Fruit fly (Drosophila melanogaster) whole organism, embryonic: ENCODE results near the gene Lst8.

ENCODE experiments used
- Adf1 ChIP-seq: fragments of 200-800 bp; sonication (Bioruptor generic); IDR thresholded peaks from 2 replicates; pipeline ENCODE4 v1.3.6; 2022; ENCODE audit warnings: missing biosample characterization, missing genetic modification characterization
- Atf3 ChIP-seq: fragments of 200-800 bp; sonication (Bioruptor generic); optimal IDR thresholded peaks from 3 replicates; lab custom pipeline; 2016; ENCODE audit warnings: missing biosample characterization, missing genetic modification characterization
- BEAF-32 ChIP-seq: fragments of 200-800 bp; sonication (Bioruptor generic); optimal IDR thresholded peaks from 3 replicates; lab custom pipeline; 2017; ENCODE audit warnings: missing biosample characterization, missing genetic modification characterization, mild to moderate bottlenecking, moderate library complexity, missing genetic modification reagents
- CG10147 ChIP-seq: fragments of 200-800 bp; sonication (Bioruptor generic); optimal IDR thresholded peaks from 2 replicates; lab custom pipeline; 2019; ENCODE audit warnings: missing biosample characterization, mild to moderate bottlenecking, missing genetic modification characterization, moderate library complexity
- CG12299 ChIP-seq: fragments of 200-800 bp; sonication (Bioruptor generic); optimal IDR thresholded peaks from 2 replicates; lab custom pipeline; 2018; ENCODE audit warnings: missing biosample characterization, mild to moderate bottlenecking, missing genetic modification characterization
- CG12744 ChIP-seq: fragments of 200-800 bp; sonication (Bioruptor generic); optimal IDR thresholded peaks from 2 replicates; lab custom pipeline; 2016; ENCODE audit warnings: missing biosample characterization, missing genetic modification characterization
- CG12942 ChIP-seq: fragments of 200-800 bp; sonication (Bioruptor generic); optimal IDR thresholded peaks from 3 replicates; lab custom pipeline; 2016; ENCODE audit warnings: missing biosample characterization, missing genetic modification characterization
- CG13287 ChIP-seq: fragments of 200-800 bp; sonication (Bioruptor generic); IDR thresholded peaks from 2 replicates; pipeline ENCODE4 v1.3.6; 2022; ENCODE audit warnings: missing biosample characterization, missing genetic modification characterization; ENCODE audit not compliant: partially characterized antibody
- CG13894 ChIP-seq: fragments of 200-800 bp; sonication (Bioruptor generic); optimal IDR thresholded peaks from 3 replicates; lab custom pipeline; 2018; ENCODE audit warnings: missing biosample characterization, mild to moderate bottlenecking, missing genetic modification characterization, moderate library complexity
- CG15514 ChIP-seq: fragments of 200-800 bp; sonication (Bioruptor generic); optimal IDR thresholded peaks from 3 replicates; lab custom pipeline; 2017; ENCODE audit warnings: missing biosample characterization, missing genetic modification characterization, mild to moderate bottlenecking, moderate library complexity, missing genetic modification reagents
- CG15601 ChIP-seq: fragments of 200-800 bp; sonication (Bioruptor generic); optimal IDR thresholded peaks from 3 replicates; lab custom pipeline; 2019; ENCODE audit warnings: missing biosample characterization, mild to moderate bottlenecking, missing genetic modification characterization, moderate library complexity
- CG15696 ChIP-seq: fragments of 200-800 bp; sonication (Bioruptor generic); optimal IDR thresholded peaks from 2 replicates; lab custom pipeline; 2019; ENCODE audit warnings: missing biosample characterization, mild to moderate bottlenecking, missing genetic modification characterization, moderate library complexity
- CG17612 ChIP-seq: fragments of 200-800 bp; sonication (Bioruptor generic); IDR thresholded peaks from 2 replicates; pipeline ENCODE4 v1.3.6; 2022; ENCODE audit warnings: missing biosample characterization, missing genetic modification characterization
- CG17802 ChIP-seq: fragments of 200-800 bp; sonication (Bioruptor generic); optimal IDR thresholded peaks from 2 replicates; lab custom pipeline; 2018; ENCODE audit warnings: missing biosample characterization, mild to moderate bottlenecking, missing genetic modification characterization, moderate library complexity
- CG30020 ChIP-seq: fragments of 200-800 bp; optimal IDR thresholded peaks from 2 replicates; lab custom pipeline; 2019; ENCODE audit warnings: missing biosample characterization, mild to moderate bottlenecking, missing genetic modification characterization, moderate library complexity
- CG3065 ChIP-seq: fragments of 200-800 bp; sonication (Bioruptor generic); optimal IDR thresholded peaks from 2 replicates; lab custom pipeline; 2016; ENCODE audit warnings: missing biosample characterization, missing genetic modification characterization
- CG4617 ChIP-seq: fragments of 200-800 bp; sonication (Bioruptor generic); optimal IDR thresholded peaks from 3 replicates; lab custom pipeline; 2016; ENCODE audit warnings: missing biosample characterization, missing genetic modification characterization, borderline replicate concordance
- CG7839 ChIP-seq: fragments of 200-800 bp; sonication (Bioruptor generic); optimal IDR thresholded peaks from 3 replicates; lab custom pipeline; 2018; ENCODE audit warnings: missing biosample characterization, mild to moderate bottlenecking, missing genetic modification characterization, moderate library complexity
- CG7928 ChIP-seq: fragments of 200-800 bp; sonication (Bioruptor generic); optimal IDR thresholded peaks from 2 replicates; lab custom pipeline; 2017; ENCODE audit warnings: missing biosample characterization, mild to moderate bottlenecking, missing genetic modification characterization
- CG8924 ChIP-seq: fragments of 200-800 bp; optimal IDR thresholded peaks from 3 replicates; lab custom pipeline; 2019; ENCODE audit warnings: missing biosample characterization, mild to moderate bottlenecking, missing genetic modification characterization, moderate library complexity
- CG9215 ChIP-seq: fragments of 200-800 bp; sonication (Bioruptor generic); IDR thresholded peaks from 2 replicates; pipeline ENCODE4 v1.3.6; 2022; ENCODE audit warnings: missing biosample characterization, missing genetic modification characterization
- CrebB ChIP-seq: fragments of 200-800 bp; sonication (Bioruptor generic); optimal IDR thresholded peaks from 3 replicates; lab custom pipeline; 2018; ENCODE audit warnings: missing biosample characterization, mild to moderate bottlenecking, missing genetic modification characterization
- D19A ChIP-seq: fragments of 200-800 bp; optimal IDR thresholded peaks from 3 replicates; lab custom pipeline; 2019; ENCODE audit warnings: missing biosample characterization, mild to moderate bottlenecking, missing genetic modification characterization, moderate library complexity
- Doc2 ChIP-seq: fragments of 200-800 bp; sonication (Bioruptor generic); IDR thresholded peaks from 2 replicates; pipeline ENCODE4 v1.3.6; 2022; ENCODE audit warnings: missing biosample characterization, missing genetic modification characterization
- Hey ChIP-seq: fragments of 200-800 bp; sonication (Bioruptor generic); optimal IDR thresholded peaks from 3 replicates; lab custom pipeline; 2018; ENCODE audit warnings: missing biosample characterization, mild to moderate bottlenecking, missing genetic modification characterization
- Lhr ChIP-seq: fragments of 200-800 bp; sonication (Bioruptor generic); optimal IDR thresholded peaks from 3 replicates; lab custom pipeline; 2017; ENCODE audit warnings: mild to moderate bottlenecking, missing biosample characterization, missing genetic modification reagents, missing genetic modification characterization
- Myb ChIP-seq: fragments of 200-800 bp; sonication (Bioruptor generic); optimal IDR thresholded peaks from 2 replicates; lab custom pipeline; 2016; ENCODE audit warnings: missing biosample characterization, missing genetic modification characterization
- NC2β ChIP-seq: fragments of 200-800 bp; sonication (Bioruptor generic); optimal IDR thresholded peaks from 2 replicates; lab custom pipeline; 2016; ENCODE audit warnings: missing biosample characterization, missing genetic modification characterization
- Opbp ChIP-seq: fragments of 200-800 bp; sonication (Bioruptor generic); IDR thresholded peaks from 3 replicates; pipeline ENCODE4 v1.3.6; 2022; ENCODE audit warnings: missing biosample characterization, missing genetic modification characterization; ENCODE audit not compliant: partially characterized antibody
- Poxn ChIP-seq: fragments of 200-800 bp; sonication (Bioruptor generic); IDR thresholded peaks from 2 replicates; pipeline ENCODE4 v1.3.6; 2022; ENCODE audit warnings: missing biosample characterization, missing genetic modification characterization
- Sry-β ChIP-seq: fragments of 200-800 bp; sonication (Bioruptor generic); optimal IDR thresholded peaks from 2 replicates; lab custom pipeline; 2018; ENCODE audit warnings: missing biosample characterization, mild to moderate bottlenecking, missing genetic modification characterization, moderate library complexity
- Vsx1 ChIP-seq: fragments of 200-800 bp; sonication (Bioruptor generic); optimal IDR thresholded peaks from 2 replicates; lab custom pipeline; 2017; ENCODE audit warnings: missing biosample characterization, mild to moderate bottlenecking, missing genetic modification characterization, missing genetic modification reagents
- chinmo ChIP-seq: fragments of 200-800 bp; sonication (Bioruptor generic); IDR thresholded peaks from 4 replicates; pipeline ENCODE4 v1.3.6; 2022; ENCODE audit warnings: missing biosample characterization, missing genetic modification characterization; ENCODE audit not compliant: partially characterized antibody
- chn ChIP-seq: fragments of 200-800 bp; sonication (Bioruptor generic); optimal IDR thresholded peaks from 2 replicates; lab custom pipeline; 2016; ENCODE audit warnings: missing biosample characterization, missing genetic modification characterization
- corto ChIP-seq: fragments of 200-800 bp; sonication (Bioruptor generic); optimal IDR thresholded peaks from 2 replicates; lab custom pipeline; 2016; ENCODE audit warnings: missing biosample characterization, mild to moderate bottlenecking, missing genetic modification characterization, moderate library complexity
- dati ChIP-seq: fragments of 200-800 bp; sonication (Bioruptor generic); IDR thresholded peaks from 2 replicates; pipeline ENCODE4 v1.3.6; 2022; ENCODE audit warnings: missing biosample characterization, missing genetic modification characterization
- grau ChIP-seq: fragments of 200-800 bp; optimal IDR thresholded peaks from 3 replicates; lab custom pipeline; 2019; ENCODE audit warnings: missing biosample characterization, mild to moderate bottlenecking, missing genetic modification characterization, moderate library complexity
- h ChIP-seq: fragments of >200 bp; optimal IDR thresholded peaks from 2 replicates; lab custom pipeline; 2017
- ham ChIP-seq: fragments of 200-800 bp; sonication (Bioruptor generic); IDR thresholded peaks from 2 replicates; pipeline ENCODE4 v1.3.6; 2022; ENCODE audit warnings: missing biosample characterization, missing genetic modification characterization
- hb ChIP-seq: fragments of 200-800 bp; sonication (Bioruptor generic); IDR thresholded peaks from 3 replicates; pipeline ENCODE4 v1.3.6; 2022; ENCODE audit warnings: missing biosample characterization, missing genetic modification characterization; ENCODE audit not compliant: partially characterized antibody
- insv ChIP-seq, 2 experiments: fragments of 200-800 bp; sonication (Bioruptor generic); optimal IDR thresholded peaks; 3 replicates each; lab custom pipeline; 2016 to 2018; ENCODE audit warnings: missing biosample characterization in 2 of 2, missing genetic modification characterization in 2 of 2
- jing ChIP-seq: fragments of 200-800 bp; sonication (Bioruptor generic); optimal IDR thresholded peaks from 2 replicates; lab custom pipeline; 2018; ENCODE audit warnings: missing biosample characterization, mild to moderate bottlenecking, missing genetic modification characterization
- kni ChIP-seq: fragments of 200-800 bp; sonication (Bioruptor generic); optimal IDR thresholded peaks from 3 replicates; lab custom pipeline; 2017; ENCODE audit warnings: mild to moderate bottlenecking, missing biosample characterization, missing genetic modification reagents, missing genetic modification characterization
- nau ChIP-seq: fragments of 200-800 bp; sonication (Bioruptor generic); optimal IDR thresholded peaks from 3 replicates; lab custom pipeline; 2017; ENCODE audit warnings: missing biosample characterization, mild to moderate bottlenecking, missing genetic modification characterization, missing genetic modification reagents
- onecut ChIP-seq: fragments of 200-800 bp; sonication (Bioruptor generic); IDR thresholded peaks from 2 replicates; pipeline ENCODE4 v1.3.6; 2022; ENCODE audit warnings: missing biosample characterization, missing genetic modification characterization
- org-1 ChIP-seq: fragments of 200-800 bp; sonication (Bioruptor generic); optimal IDR thresholded peaks from 2 replicates; lab custom pipeline; 2017; ENCODE audit warnings: missing biosample characterization, missing genetic modification characterization
- sens-2 ChIP-seq: fragments of 200-800 bp; sonication (Bioruptor generic); IDR thresholded peaks from 2 replicates; pipeline ENCODE4 v1.3.6; 2022; ENCODE audit warnings: missing biosample characterization, missing genetic modification characterization
- ssp ChIP-seq: fragments of 200-800 bp; sonication (Bioruptor generic); IDR thresholded peaks from 2 replicates; pipeline ENCODE4 v1.3.6; 2022; ENCODE audit warnings: missing biosample characterization, missing genetic modification characterization
- tio ChIP-seq: fragments of 200-800 bp; sonication (Bioruptor generic); optimal IDR thresholded peaks from 2 replicates; lab custom pipeline; 2017; ENCODE audit warnings: missing biosample characterization, missing genetic modification characterization, inconsistent platforms
- ttk ChIP-seq: fragments of 200-800 bp; sonication (Bioruptor generic); IDR thresholded peaks from 2 replicates; pipeline ENCODE4 v2.1.2; 2022; ENCODE audit warnings: missing biosample characterization, missing genetic modification characterization
- zfh2 ChIP-seq: fragments of 200-800 bp; sonication (Bioruptor generic); optimal IDR thresholded peaks from 2 replicates; lab custom pipeline; 2016; ENCODE audit warnings: missing biosample characterization, missing genetic modification characterization

Gene Lst8

dm6 chrX:9581869-9582268, 23.9 kb downstream of the Lst8 start (continued):
- TF ChIP-seq chinmo (GFP tag; lab: Robert Waterston, UW): peak; percentile 79; the same call in 1 of the 4 replicates
- no peak for TF ChIP-seq CG3065
- no peak for TF ChIP-seq CG7928
- TF ChIP-seq CG7839 (tag; lab: Kevin White, UChicago): no peak
- no peak for TF ChIP-seq NC2β (GFP tag; lab: Kevin White, UChicago)
- TF ChIP-seq jing (GFP tag; lab: Kevin White, UChicago): no peak
- no peak for TF ChIP-seq Poxn (GFP tag; lab: Robert Waterston, UW)
- TF ChIP-seq ham (GFP tag; lab: Robert Waterston, UW): no peak
- TF ChIP-seq BEAF-32 (GFP tag; lab: Kevin White, UChicago): no peak
- TF ChIP-seq ssp (GFP tag; lab: Robert Waterston, UW): no peak
- TF ChIP-seq CG30020 (tag; lab: Kevin White, UChicago): no peak
- no peak for TF ChIP-seq CG12299
- no peak for TF ChIP-seq Sry-β (GFP tag; lab: Kevin White, UChicago)
- TF ChIP-seq CG17612: no peak
- no peak for TF ChIP-seq Myb (GFP tag; lab: Kevin White, UChicago)
- no peak for TF ChIP-seq Vsx1
- no peak for TF ChIP-seq Hey (tag; lab: Kevin White, UChicago)
- no peak for TF ChIP-seq zfh2 (GFP tag; lab: Kevin White, UChicago)
- no peak for TF ChIP-seq Doc2 (GFP tag; lab: Robert Waterston, UW)
- TF ChIP-seq Opbp (GFP tag; lab: Robert Waterston, UW): no peak
- no peak for TF ChIP-seq ttk (GFP tag; lab: Robert Waterston, UW)
- TF ChIP-seq kni (GFP tag; lab: Kevin White, UChicago): peak; percentile 58
- TF ChIP-seq insv (GFP tag; optimal IDR thresholded peaks at IDR 0.05; lab: Kevin White, UChicago): no peak
- peak; percentile 19 for TF ChIP-seq CrebB (tag; lab: Kevin White, UChicago)
- TF ChIP-seq CG12744 (GFP tag; lab: Kevin White, UChicago): no peak
- TF ChIP-seq nau (GFP tag; lab: Kevin White, UChicago): peak; percentile 28
- no peak for TF ChIP-seq CG9215
- TF ChIP-seq chn (GFP tag; lab: Kevin White, UChicago): no peak
- peak; percentile 85 for TF ChIP-seq CG13894 (tag; lab: Kevin White, UChicago)
- no peak for TF ChIP-seq CG15696 (tag; lab: Kevin White, UChicago)
- no peak for TF ChIP-seq sens-2
- TF ChIP-seq org-1: no peak
- no peak for TF ChIP-seq corto (GFP tag; lab: Kevin White, UChicago)
- TF ChIP-seq D19A (tag; lab: Kevin White, UChicago): no peak
- TF ChIP-seq grau: no peak
- no peak for TF ChIP-seq CG15601 (tag; lab: Kevin White, UChicago)
- no peak for TF ChIP-seq CG8924
- no peak for TF ChIP-seq Lhr
- no peak for TF ChIP-seq CG12942 (GFP tag; lab: Kevin White, UChicago)
- no peak for TF ChIP-seq dati (GFP tag; lab: Robert Waterston, UW)
- TF ChIP-seq CG13287: peak; percentile 20; the same call in 1 of the 2 replicates
- peak; percentile 32 for TF ChIP-seq CG15514 (GFP tag; lab: Kevin White, UChicago)
- peak; percentile 98 for TF ChIP-seq onecut (GFP tag; lab: Robert Waterston, UW)
- no peak for TF ChIP-seq CG10147 (GFP tag; lab: Kevin White, UChicago)
- no peak for TF ChIP-seq Atf3
- TF ChIP-seq CG17802 (tag; lab: Kevin White, UChicago): no peak
- no peak for TF ChIP-seq CG4617 (GFP tag; lab: Kevin White, UChicago)
- no peak for TF ChIP-seq tio
- TF ChIP-seq Adf1 (GFP tag; lab: Robert Waterston, UW): no peak
- no peak for TF ChIP-seq hb (GFP tag; lab: Robert Waterston, UW)
- TF ChIP-seq h (lab: Kevin White, UChicago): no peak
